Worm (Caenorhabditis elegans) whole organism, L4 larva: ENCODE data around the gene C06B3.7.

Experiments
- ceh-82 ChIP-seq: sonication (generic microtip); optimal IDR thresholded peaks from 2 replicates; lab custom pipeline; 2017; ENCODE audit warnings: missing biosample characterization, missing genetic modification characterization
- ces-1 ChIP-seq: fragments of 150-350 bp; sonication (generic microtip); optimal IDR thresholded peaks from 4 replicates; lab custom pipeline; 2014; ENCODE audit warnings: missing biosample characterization, missing genetic modification reagents, missing genetic modification characterization
- mdl-1 ChIP-seq, 2 experiments: fragments of 150-350 bp in 1 of 2; sonication (generic microtip) in 1 of 2; optimal IDR thresholded peaks; 2 replicates each; lab custom pipeline; 2014 to 2017; ENCODE audit warnings: missing biosample characterization in 2 of 2, missing genetic modification characterization in 2 of 2
- skn-1 ChIP-seq: fragments of 150-350 bp; optimal IDR thresholded peaks from 2 replicates; lab custom pipeline; 2014; ENCODE audit warnings: missing biosample characterization, missing genetic modification characterization
- snpc-1.2 ChIP-seq: fragments of 200-800 bp; sonication (Bioruptor generic); IDR thresholded peaks from 2 replicates; pipeline ENCODE4 v1.3.6; 2022; ENCODE audit warnings: missing genetic modification reagents, missing genetic modification characterization, missing compliant biosample characterization
- tra-1 ChIP-seq: fragments of 200-800 bp; sonication (Bioruptor generic); IDR thresholded peaks from 2 replicates; pipeline ENCODE4 v1.3.6; 2022; ENCODE audit warnings: missing genetic modification reagents, missing genetic modification characterization, missing compliant biosample characterization

- no peak for TF ChIP-seq snpc-1.2 (GFP tag; lab: Robert Waterston, UW)
- no peak for TF ChIP-seq tra-1 (GFP tag; lab: Robert Waterston, UW)
- no peak for TF ChIP-seq ceh-82 (tag; lab: Kevin White, UChicago)
- no peak for TF ChIP-seq mdl-1 (tag; optimal IDR thresholded peaks at IDR 0.05; lab: Kevin White, UChicago)
- no peak for TF ChIP-seq ces-1 (GFP tag; lab: Kevin White, UChicago)
- no peak for TF ChIP-seq skn-1
Observed at ce11 chrV:13918341-13918740, 8.9 kb downstream of the C06B3.7 start, which contains the start of gene str-250.
